Worm (Caenorhabditis elegans): ENCODE results near the gene scrm-7.
"Not testable (repeated sequence)": the region's sequence is repeated elsewhere in the genome, so short reads cannot be mapped to it uniquely, and the experiment has no call there.

scrm-7 gene

ce11 chrV:14773048-14773447, 6.5 kb downstream of the scrm-7 start, which contains the start of gene haf-7:
Gene haf-7, plus strand, starts transcription at chrV:14773258.
- TF ChIP-seq unc-39 (tag; optimal IDR thresholded peaks at IDR 0.05) (no peak), lin-32 (GFP tag; optimal IDR thresholded peaks at IDR 0.05) (no peak), zip-8 (tag; optimal IDR thresholded peaks at IDR 0.05) (no peak), flh-1 (GFP tag; optimal IDR thresholded peaks at IDR 0.05) (no peak), snpc-4 (tag; optimal IDR thresholded peaks at IDR 0.05) (no peak), sem-2 (GFP tag; optimal IDR thresholded peaks at IDR 0.05) (no peak), ceh-39 (tag; optimal IDR thresholded peaks at IDR 0.05) (no peak), ztf-11 (tag; optimal IDR thresholded peaks at IDR 0.05) (no peak), lin-13 (tag; optimal IDR thresholded peaks at IDR 0.05) (no peak), nhr-76 (tag; optimal IDR thresholded peaks at IDR 0.05) (no peak), cnd-1 (tag; optimal IDR thresholded peaks at IDR 0.05) (no peak), blmp-1 (tag; optimal IDR thresholded peaks at IDR 0.05) (no peak), nhr-12 (tag; optimal IDR thresholded peaks at IDR 0.05) (no peak), mep-1 (tag; optimal IDR thresholded peaks at IDR 0.05) (no peak), tbx-8 (GFP tag; optimal IDR thresholded peaks at IDR 0.05) (no peak), bed-3 (GFP tag; optimal IDR thresholded peaks at IDR 0.05) (no peak), nhr-2 (tag; optimal IDR thresholded peaks at IDR 0.05) (no peak)

- TF ChIP-seq ceh-39 (tag; optimal IDR thresholded peaks at IDR 0.05) (no peak), lin-32 (GFP tag; optimal IDR thresholded peaks at IDR 0.05) (no peak), mep-1 (tag; optimal IDR thresholded peaks at IDR 0.05) (no peak), lsy-2 (tag; optimal IDR thresholded peaks at IDR 0.05) (no peak), lin-13 (tag; optimal IDR thresholded peaks at IDR 0.05) (no peak), snpc-4 (tag; optimal IDR thresholded peaks at IDR 0.05) (no peak), nhr-2 (tag; optimal IDR thresholded peaks at IDR 0.05) (no peak), mab-5 (tag; optimal IDR thresholded peaks at IDR 0.05) (no peak), elt-1 (tag; optimal IDR thresholded peaks at IDR 0.05; ENCODE audit: borderline replicate concordance, insufficient read depth) (no peak), nhr-76 (tag; optimal IDR thresholded peaks at IDR 0.05) (no peak), pha-4 (tag; optimal IDR thresholded peaks at IDR 0.05) (no peak), ceh-83 (GFP tag; optimal IDR thresholded peaks at IDR 0.05) (no peak), unc-62 (GFP tag; optimal IDR thresholded peaks at IDR 0.05) (no peak), ham-2 (GFP tag; optimal IDR thresholded peaks at IDR 0.05) (no peak)
These were observed 16.0 kb downstream of the scrm-7 start for ce11 chrV:14763582-14763981.

- TF ChIP-seq nhr-12 (tag; optimal IDR thresholded peaks at IDR 0.05) (no peak), blmp-1 (tag; optimal IDR thresholded peaks at IDR 0.05) (no peak), elt-1 (tag; optimal IDR thresholded peaks at IDR 0.05; ENCODE audit: borderline replicate concordance, insufficient read depth) (no peak), snpc-4 (tag; optimal IDR thresholded peaks at IDR 0.05) (no peak), ceh-83 (GFP tag; optimal IDR thresholded peaks at IDR 0.05) (no peak), nhr-2 (tag; optimal IDR thresholded peaks at IDR 0.05) (no peak), ztf-11 (tag; optimal IDR thresholded peaks at IDR 0.05) (no peak), mab-5 (tag; optimal IDR thresholded peaks at IDR 0.05) (no peak), nhr-237 (tag; optimal IDR thresholded peaks at IDR 0.05) (no peak), sem-2 (GFP tag; optimal IDR thresholded peaks at IDR 0.05) (no peak), mep-1 (tag; optimal IDR thresholded peaks at IDR 0.05) (no peak), cnd-1 (tag; optimal IDR thresholded peaks at IDR 0.05) (no peak), ceh-43 (GFP tag; optimal IDR thresholded peaks at IDR 0.05) (no peak), pha-4 (tag; optimal IDR thresholded peaks at IDR 0.05) (no peak), sptf-1 (tag; optimal IDR thresholded peaks at IDR 0.05) (no peak), lin-32 (GFP tag; optimal IDR thresholded peaks at IDR 0.05) (no peak), nhr-28 (tag; optimal IDR thresholded peaks at IDR 0.05) (no peak)
These were observed 17.0 kb downstream of the scrm-7 start for ce11 chrV:14762563-14762962.

ce11 chrV:14750357-14750756, 29.2 kb downstream of the scrm-7 start, which contains the start of gene nspa-10:
Gene nspa-10, minus strand, starts transcription at chrV:14750457.
- not testable (repeated sequence) for TF ChIP-seq nhr-237, mab-5, unc-39 (tag; optimal IDR thresholded peaks at IDR 0.05)

- TF ChIP-seq ceh-43 (GFP tag; optimal IDR thresholded peaks at IDR 0.05) (no peak), drap-1 (GFP tag; optimal IDR thresholded peaks at IDR 0.05) (no peak), nhr-2 (tag; optimal IDR thresholded peaks at IDR 0.05) (no peak), unc-39 (tag; optimal IDR thresholded peaks at IDR 0.05) (no peak), nhr-76 (tag; optimal IDR thresholded peaks at IDR 0.05) (no peak), mep-1 (tag; optimal IDR thresholded peaks at IDR 0.05) (no peak), tbx-8 (GFP tag; optimal IDR thresholded peaks at IDR 0.05) (no peak), nhr-28 (tag; optimal IDR thresholded peaks at IDR 0.05) (no peak), snpc-4 (tag; optimal IDR thresholded peaks at IDR 0.05) (no peak)
These were observed 30.9 kb downstream of the scrm-7 start, which contains the start of the genes lipl-8 and Y50E8A.22 for ce11 chrV:14748608-14749137. Gene lipl-8, minus strand, starts transcription at chrV:14748708. Gene Y50E8A.22, minus strand, starts transcription at chrV:14749087.

Data from whole organism, mixed stage, embryonic.